Worm (Caenorhabditis elegans) whole organism, L2 larva: Measurements from ENCODE around the gene srz-6.

Experiments used
- ama-1 ChIP-seq: fragments of 150-350 bp; optimal IDR thresholded peaks from 2 replicates; lab custom pipeline; 2018; ENCODE audit warnings: inconsistent platforms
- elt-3 ChIP-seq: sonication (generic microtip); optimal IDR thresholded peaks from 2 replicates; lab custom pipeline; 2017; ENCODE audit warnings: missing biosample characterization, missing genetic modification characterization

DNA sequence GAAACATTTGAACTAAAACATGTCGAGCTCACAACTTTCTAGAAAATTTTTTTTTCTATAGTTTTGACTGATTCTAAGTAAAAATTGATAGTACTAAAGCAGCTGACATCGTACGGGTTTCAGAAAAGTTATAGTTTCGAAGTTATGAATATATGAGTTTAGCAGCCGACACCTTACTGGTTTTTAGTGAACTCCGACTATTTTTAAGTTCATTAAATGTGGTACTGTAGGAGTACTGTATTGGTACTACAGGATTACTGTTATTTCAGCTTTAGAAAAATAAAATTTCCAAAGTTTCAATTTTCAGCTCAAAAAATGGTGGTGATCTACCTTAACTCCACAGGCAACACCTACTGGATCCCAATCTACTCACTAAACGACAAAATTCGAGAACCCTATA is 26.5 kb upstream of the srz-6 start, which contains the start of gene sre-37:
- no peak for TF ChIP-seq ama-1
- TF ChIP-seq elt-3 (tag; lab: Kevin White, UChicago) = no peak
